Worm (Caenorhabditis elegans) whole organism, L3 larva: ENCODE results near the gene mpst-1.

Experiments used
- ZK546.5 ChIP-seq: sonication (generic microtip); optimal IDR thresholded peaks from 2 replicates; lab custom pipeline; 2017; ENCODE audit warnings: missing biosample characterization, missing genetic modification characterization
- aly-2 ChIP-seq: fragments of 150-350 bp; optimal IDR thresholded peaks from 2 replicates; lab custom pipeline; 2014; ENCODE audit warnings: missing biosample characterization, missing genetic modification characterization
- ama-1 ChIP-seq: fragments of 150-350 bp; optimal IDR thresholded peaks from 2 replicates; lab custom pipeline; 2018
- ceh-82 ChIP-seq: fragments of 150-350 bp; optimal IDR thresholded peaks from 2 replicates; lab custom pipeline; 2014; ENCODE audit warnings: missing biosample characterization, missing genetic modification characterization
- daf-12 ChIP-seq: fragments of 150-350 bp; optimal IDR thresholded peaks from 2 replicates; lab custom pipeline; 2014; ENCODE audit warnings: missing biosample characterization, missing genetic modification reagents, missing genetic modification characterization
- fos-1 ChIP-seq: fragments of 150-350 bp; optimal IDR thresholded peaks from 2 replicates; lab custom pipeline; 2014; ENCODE audit warnings: missing biosample characterization, missing genetic modification characterization
- hmg-11 ChIP-seq: sonication (generic microtip); optimal IDR thresholded peaks from 2 replicates; lab custom pipeline; 2016; ENCODE audit warnings: missing genetic modification characterization, missing compliant biosample characterization
- nhr-11 ChIP-seq: fragments of 150-350 bp; optimal IDR thresholded peaks from 2 replicates; lab custom pipeline; 2014; ENCODE audit warnings: missing biosample characterization, missing genetic modification characterization
- nhr-28 ChIP-seq: fragments of 150-350 bp; optimal IDR thresholded peaks from 2 replicates; lab custom pipeline; 2014; ENCODE audit warnings: missing biosample characterization, missing genetic modification characterization
- nhr-76 ChIP-seq: fragments of 150-350 bp; sonication (generic microtip); optimal IDR thresholded peaks from 5 replicates; lab custom pipeline; 2014; ENCODE audit warnings: missing biosample characterization, missing genetic modification characterization
- pha-4 ChIP-seq: fragments of 150-350 bp; optimal IDR thresholded peaks from 2 replicates; lab custom pipeline; 2014; ENCODE audit warnings: missing biosample characterization, missing genetic modification reagents, missing genetic modification characterization
- unc-39 ChIP-seq: sonication (generic microtip); optimal IDR thresholded peaks from 4 replicates; lab custom pipeline; 2017; ENCODE audit warnings: missing biosample characterization, missing genetic modification characterization
- zag-1 ChIP-seq: fragments of 150-350 bp; optimal IDR thresholded peaks from 2 replicates; lab custom pipeline; 2014; ENCODE audit warnings: missing biosample characterization, missing genetic modification characterization
- ztf-11 ChIP-seq: fragments of 150-350 bp; optimal IDR thresholded peaks from 2 replicates; lab custom pipeline; 2014; ENCODE audit warnings: missing biosample characterization, missing genetic modification characterization

ce11 chrV:11854905-11855304 lies 28.0 kb upstream of the mpst-1 start:
- TF ChIP-seq pha-4 = no peak
- TF ChIP-seq zag-1 = no peak
- no peak for TF ChIP-seq ceh-82
- no peak for TF ChIP-seq nhr-11 (tag; lab: Kevin White, UChicago)
- no peak for TF ChIP-seq aly-2 (tag; lab: Kevin White, UChicago)
- TF ChIP-seq fos-1 (tag; lab: Kevin White, UChicago) = no peak
- no peak for TF ChIP-seq hmg-11
- TF ChIP-seq nhr-76 (tag; lab: Kevin White, UChicago) = no peak
- no peak for TF ChIP-seq daf-12 (tag; lab: Kevin White, UChicago)
- no peak for TF ChIP-seq ama-1 (lab: Kevin White, UChicago)
- TF ChIP-seq ZK546.5 (tag; lab: Kevin White, UChicago) = no peak
- TF ChIP-seq unc-39 = no peak
- TF ChIP-seq nhr-28 (tag; lab: Kevin White, UChicago) = no peak
- no peak for TF ChIP-seq ztf-11 (tag; lab: Kevin White, UChicago)
